Fruit fly (Drosophila melanogaster): ENCODE measurements around the gene p53.

The p53 gene

dm6 chr3R:23053936-23054335, at the start of gene p53:
p53 (minus strand) TSS chr3R:23054082.
- no peak for TF ChIP-seq noc (tag; optimal IDR thresholded peaks at IDR 0.05)

DNA sequence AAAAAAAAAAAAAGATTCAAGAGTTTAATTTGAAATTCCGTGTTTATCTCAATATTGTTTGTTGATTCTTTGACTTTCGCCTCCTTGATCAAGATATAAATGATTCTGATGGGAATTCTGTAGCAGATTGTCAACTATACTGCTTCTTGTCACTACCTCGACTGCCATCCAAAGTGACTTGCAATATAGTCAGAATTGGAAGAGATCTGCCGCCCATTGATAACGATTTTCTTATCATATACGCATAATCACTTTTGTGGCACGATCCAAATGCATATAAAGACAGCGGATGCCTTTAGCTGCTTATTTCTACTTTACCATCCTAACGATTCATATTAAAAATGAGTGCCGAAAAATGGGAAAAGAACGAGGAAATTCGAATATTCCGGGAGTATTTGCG, 45.4 kb upstream of the p53 start, which contains the start of gene CG6738:
Gene CG6738 (plus strand): TSS at position 301 of the 400 bp plus-strand sequence.
- no peak for TF ChIP-seq noc (tag; optimal IDR thresholded peaks at IDR 0.05)

dm6 chr3R:23097197-23097809, 43.4 kb upstream of the p53 start, which contains the start of gene CG6733:
CG6733 (plus strand) TSS chr3R:23097728.
- TF ChIP-seq noc (tag; optimal IDR thresholded peaks at IDR 0.05): peak; percentile 32

DNA sequence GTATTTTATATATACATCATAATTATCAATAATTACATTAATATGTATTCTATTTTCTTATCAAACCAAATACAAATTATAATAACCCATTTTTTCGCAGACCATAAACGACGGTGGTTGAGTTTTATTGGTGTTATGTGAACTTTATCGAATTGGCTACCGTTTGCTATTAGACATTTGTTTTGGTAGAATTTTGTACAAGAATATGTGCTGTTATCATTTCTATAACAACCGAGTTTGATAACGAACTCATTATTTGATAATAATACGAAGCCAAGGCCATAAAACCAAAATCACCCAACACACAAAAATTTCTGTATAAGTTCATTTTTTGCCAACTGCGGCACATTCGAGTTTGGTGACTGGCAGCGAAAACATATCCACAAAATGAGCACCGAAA, 41.5 kb upstream of the p53 start, which contains the start of gene CG17109:
Gene CG17109 (plus strand): TSS at position 345 of the 400 bp plus-strand sequence.
- no peak for TF ChIP-seq noc (tag; optimal IDR thresholded peaks at IDR 0.05)

dm6 chr3R:23091586-23092228, 37.8 kb upstream of the p53 start, which contains the start of the genes CG17110 and CG6726:
CG17110 (plus strand) TSS chr3R:23091724.
CG6726 (plus strand) TSS chr3R:23091724.
- TF ChIP-seq noc (tag; optimal IDR thresholded peaks at IDR 0.05): peak; percentile 39

- no peak for TF ChIP-seq noc (tag; optimal IDR thresholded peaks at IDR 0.05)
Observed at dm6 chr3R:23088252-23088651, 34.4 kb upstream of the p53 start.

dm6 chr3R:23081265-23081664, 27.4 kb upstream of the p53 start:
- no peak for TF ChIP-seq noc (tag; optimal IDR thresholded peaks at IDR 0.05)

dm6 chr3R:23074480-23074879, 20.6 kb upstream of the p53 start:
- no peak for TF ChIP-seq noc (tag; optimal IDR thresholded peaks at IDR 0.05)

DNA sequence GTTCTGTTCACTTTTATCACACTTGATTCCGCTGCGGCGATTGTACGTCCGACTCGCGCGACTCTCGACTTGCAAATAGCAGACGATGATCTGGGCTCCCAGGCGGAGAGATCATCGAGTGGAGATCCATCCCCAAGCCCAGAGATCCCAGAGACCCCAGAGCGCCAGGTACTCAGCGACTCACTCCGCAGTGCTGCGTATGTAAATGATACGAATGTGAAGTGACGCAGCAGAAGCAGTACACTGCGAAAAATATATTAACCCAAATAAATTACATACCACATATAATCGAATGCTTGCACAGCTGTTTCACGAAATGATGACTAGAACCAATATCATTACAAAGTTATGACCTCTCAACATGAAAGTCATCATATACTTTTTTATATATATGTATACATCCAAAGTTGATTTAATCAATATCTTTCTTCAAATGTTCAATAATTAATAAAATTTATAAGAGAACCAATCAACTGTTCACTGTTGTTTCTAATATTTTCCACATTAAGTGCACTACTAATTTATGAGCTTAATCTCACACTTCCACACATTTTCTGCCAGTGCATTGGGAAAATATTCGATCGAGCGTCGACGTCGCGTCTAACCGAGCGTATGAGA, 13.4 kb upstream of the p53 start, which contains the start of gene CG17111:
Gene CG17111 (minus strand): TSS at position 51 of the 618 bp plus-strand sequence.
- TF ChIP-seq noc (tag; optimal IDR thresholded peaks at IDR 0.05): no peak

- TF ChIP-seq noc (tag; optimal IDR thresholded peaks at IDR 0.05): peak; percentile 20
Observed at dm6 chr3R:23061209-23061608, 7.3 kb upstream of the p53 start, which contains the start of the genes sav and Ublcp1. sav (minus strand) TSS chr3R:23061304. Ublcp1 (plus strand) TSS chr3R:23061493.

dm6 chr3R:23060166-23060565, 6.3 kb upstream of the p53 start:
- TF ChIP-seq noc (tag; optimal IDR thresholded peaks at IDR 0.05): no peak

dm6 chr3R:23058858-23059257, 5.0 kb upstream of the p53 start, which contains the start of gene Ctns:
Ctns (minus strand) TSS chr3R:23058958.
- TF ChIP-seq noc (tag; optimal IDR thresholded peaks at IDR 0.05): no peak

- TF ChIP-seq noc (tag; optimal IDR thresholded peaks at IDR 0.05): no peak
Observed at dm6 chr3R:23057390-23057789, 3.5 kb upstream of the p53 start.

- no peak for TF ChIP-seq noc (tag; optimal IDR thresholded peaks at IDR 0.05)
Observed at dm6 chr3R:23056753-23057152, 2.9 kb upstream of the p53 start.

- TF ChIP-seq noc (tag; optimal IDR thresholded peaks at IDR 0.05): no peak
Observed at dm6 chr3R:23056113-23056512, 2.2 kb upstream of the p53 start.

DNA sequence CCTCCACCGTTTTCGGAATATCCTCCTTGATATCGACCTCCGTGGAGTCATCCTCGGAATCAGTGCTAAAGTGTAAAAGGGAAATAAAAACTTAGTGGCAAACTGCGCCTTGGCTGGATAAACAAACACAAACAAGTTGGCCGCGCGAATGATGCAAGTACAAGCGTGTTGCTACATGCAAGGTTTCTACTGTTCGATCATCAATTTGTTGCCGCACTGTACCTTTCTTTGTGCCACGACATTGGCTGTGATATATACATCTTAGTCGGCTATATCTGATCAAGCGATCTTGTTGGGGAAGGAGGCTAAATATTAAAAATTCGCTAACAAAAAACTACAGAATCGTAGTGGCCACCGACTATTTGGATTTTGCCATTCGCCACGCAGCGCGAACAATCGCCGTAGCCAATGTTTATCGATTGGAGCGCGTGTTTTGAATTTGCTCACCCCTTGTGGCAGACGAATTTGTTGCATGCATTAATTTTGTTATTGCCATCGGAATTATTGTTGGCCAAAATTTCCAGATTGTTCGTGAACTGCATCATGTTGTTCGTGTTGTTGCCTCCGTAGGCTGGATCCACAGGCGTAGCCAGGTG, 649 bp downstream of the p53 start:
- no peak for TF ChIP-seq noc (tag; optimal IDR thresholded peaks at IDR 0.05)

All from whole organism, larva.